Worm (Caenorhabditis elegans): ENCODE results near the gene sre-45.

DNA sequence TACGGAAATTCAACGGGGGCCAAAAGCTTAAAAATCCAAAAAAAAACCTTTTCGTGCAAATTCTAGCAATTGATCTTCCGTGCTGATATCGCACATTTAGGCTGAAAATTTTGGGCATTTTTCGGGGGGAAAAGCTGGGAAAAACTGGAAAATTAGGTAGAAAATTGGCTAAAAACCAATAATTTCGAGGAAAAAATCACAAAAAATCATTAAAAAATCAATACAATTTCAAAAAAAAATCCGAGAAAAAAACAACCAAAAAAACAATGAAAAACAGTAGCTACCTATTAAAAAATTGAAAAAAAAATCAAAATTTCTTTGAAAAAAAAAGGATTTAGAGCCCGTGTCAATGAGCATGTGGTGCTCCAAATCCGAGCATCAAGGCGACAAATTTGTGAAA lies 50.2 kb downstream of the sre-45 start, which contains the start of gene Y48E1B.3:
- TF ChIP-seq lin-1 (GFP tag; IDR thresholded peaks at IDR 0.05) (no peak), aha-1 (tag) (no peak), D1046.2 (GFP tag; IDR thresholded peaks at IDR 0.05) (no peak), snpc-1.2 (GFP tag; IDR thresholded peaks at IDR 0.05) (no peak), tag-97 (GFP tag; IDR thresholded peaks at IDR 0.05) (no peak), mep-1 (tag; optimal IDR thresholded peaks at IDR 0.05) (no peak), zip-2 (tag; optimal IDR thresholded peaks at IDR 0.05) (no peak), lin-13 (GFP tag; optimal IDR thresholded peaks at IDR 0.05) (no peak), zag-1 (tag; optimal IDR thresholded peaks at IDR 0.05) (no peak), pha-4 (GFP tag; IDR thresholded peaks at IDR 0.05) (no peak), pha-4 (tag; optimal IDR thresholded peaks at IDR 0.05) (no peak)

All from whole organism, L4 larva.